Worm (Caenorhabditis elegans) whole organism, L1 larva: ENCODE results near the gene folt-1.
"Not testable (repeated sequence)": the region's sequence is repeated elsewhere in the genome, so short reads cannot be mapped to it uniquely, and the experiment has no call there.

Experiments used
- C04F5.9 ChIP-seq: sonication (generic microtip); optimal IDR thresholded peaks from 2 replicates; lab custom pipeline; 2016; ENCODE audit warnings: missing genetic modification characterization, missing compliant biosample characterization
- C16A3.4 ChIP-seq: fragments of 150-350 bp; optimal IDR thresholded peaks from 2 replicates; lab custom pipeline; 2014; ENCODE audit warnings: missing biosample characterization, missing genetic modification characterization
- C34B4.2 ChIP-seq: sonication (generic microtip); optimal IDR thresholded peaks from 2 replicates; lab custom pipeline; 2017; ENCODE audit warnings: mild to moderate bottlenecking, missing genetic modification characterization, missing compliant biosample characterization
- F16B12.6 ChIP-seq: fragments of 150-350 bp; optimal IDR thresholded peaks from 2 replicates; lab custom pipeline; 2014; ENCODE audit warnings: missing biosample characterization, missing genetic modification characterization
- aha-1 ChIP-seq: fragments of 150-350 bp; optimal IDR thresholded peaks from 2 replicates; lab custom pipeline; 2014; ENCODE audit warnings: missing biosample characterization, missing genetic modification characterization
- aly-2 ChIP-seq: fragments of 150-350 bp; optimal IDR thresholded peaks from 2 replicates; lab custom pipeline; 2014; ENCODE audit warnings: missing biosample characterization, missing genetic modification characterization
- ama-1 ChIP-seq: fragments of 150-350 bp; optimal IDR thresholded peaks from 2 replicates; lab custom pipeline; 2014
- ceh-8 ChIP-seq: fragments of 200-800 bp; sonication (Bioruptor generic); optimal IDR thresholded peaks from 2 replicates; lab custom pipeline; 2018; ENCODE audit warnings: mild to moderate bottlenecking, missing genetic modification characterization, moderate library complexity, missing compliant biosample characterization
- ceh-88 ChIP-seq: fragments of 200-800 bp; sonication (Bioruptor generic); IDR thresholded peaks from 2 replicates; pipeline ENCODE4 v1.3.6; 2022; ENCODE audit warnings: missing genetic modification characterization, missing compliant biosample characterization
- ceh-90 ChIP-seq: sonication (generic microtip); optimal IDR thresholded peaks from 2 replicates; lab custom pipeline; 2016; ENCODE audit warnings: missing genetic modification characterization, missing compliant biosample characterization
- ces-1 ChIP-seq: fragments of 150-350 bp; optimal IDR thresholded peaks from 2 replicates; lab custom pipeline; 2014; ENCODE audit warnings: missing biosample characterization, missing genetic modification reagents, missing genetic modification characterization
- egl-13 ChIP-seq: sonication (generic microtip); optimal IDR thresholded peaks from 2 replicates; lab custom pipeline; 2016; ENCODE audit warnings: missing genotype, missing genetic modification reagents, missing genetic modification characterization, missing compliant biosample characterization
- elt-2 ChIP-seq: sonication (generic microtip); optimal IDR thresholded peaks from 2 replicates; lab custom pipeline; 2016; ENCODE audit warnings: missing genetic modification characterization, mild to moderate bottlenecking, inconsistent platforms, missing compliant biosample characterization, missing genetic modification reagents
- elt-3 ChIP-seq, 6 experiments: fragments of 150-350 bp in 1 of 6; sonication (generic microtip); optimal IDR thresholded peaks; 2 replicates each; lab custom pipeline; 2017 to 2018; ENCODE audit warnings: missing biosample characterization in 6 of 6, missing genetic modification characterization in 6 of 6, inconsistent platforms in 1 of 6
- fkh-10 ChIP-seq: sonication (generic microtip); optimal IDR thresholded peaks from 2 replicates; lab custom pipeline; 2017; ENCODE audit warnings: missing biosample characterization, missing genetic modification reagents, missing genetic modification characterization
- fos-1 ChIP-seq: fragments of 150-350 bp; optimal IDR thresholded peaks from 2 replicates; lab custom pipeline; 2014; ENCODE audit warnings: missing biosample characterization, missing genetic modification characterization
- grh-1 ChIP-seq: fragments of 200-800 bp; sonication (Bioruptor generic); IDR thresholded peaks from 2 replicates; pipeline ENCODE4 v1.3.6; 2022; ENCODE audit warnings: missing genetic modification reagents, missing genetic modification characterization, missing compliant biosample characterization
- irx-1 ChIP-seq: sonication (generic microtip); optimal IDR thresholded peaks from 2 replicates; lab custom pipeline; 2016; ENCODE audit warnings: missing genetic modification characterization, missing compliant biosample characterization
- isw-1 ChIP-seq: fragments of 200-800 bp; sonication (Bioruptor generic); IDR thresholded peaks from 2 replicates; pipeline ENCODE4 v1.3.6; 2022; ENCODE audit warnings: missing genetic modification characterization, missing compliant biosample characterization
- lin-13 ChIP-seq: fragments of 150-350 bp; optimal IDR thresholded peaks from 2 replicates; lab custom pipeline; 2014; ENCODE audit warnings: missing biosample characterization, missing genetic modification reagents, missing genetic modification characterization
- lin-14 ChIP-seq: fragments of 200-800 bp; sonication (Bioruptor generic); optimal IDR thresholded peaks from 2 replicates; lab custom pipeline; 2018; ENCODE audit warnings: mild to moderate bottlenecking, missing genetic modification characterization, moderate library complexity, missing compliant biosample characterization
- lin-15B ChIP-seq: fragments of 150-350 bp; sonication (generic microtip); optimal IDR thresholded peaks from 3 replicates; lab custom pipeline; 2014; ENCODE audit warnings: missing biosample characterization, missing genetic modification characterization
- lin-35 ChIP-seq, 2 experiments: fragments of 150-350 bp; optimal IDR thresholded peaks; 2 replicates each; lab custom pipeline; 2014; ENCODE audit warnings: missing biosample characterization in 2 of 2, missing genetic modification characterization in 2 of 2, missing genetic modification reagents in 2 of 2
- lin-39 ChIP-seq: fragments of 150-350 bp; optimal IDR thresholded peaks from 2 replicates; lab custom pipeline; 2014; ENCODE audit warnings: missing biosample characterization, missing genetic modification reagents, missing genetic modification characterization
- lir-3 ChIP-seq: sonication (generic microtip); optimal IDR thresholded peaks from 2 replicates; lab custom pipeline; 2016; ENCODE audit warnings: mild to moderate bottlenecking, missing genetic modification characterization, moderate library complexity, missing compliant biosample characterization; ENCODE audit not compliant: poor library complexity
- lsy-2 ChIP-seq, 2 experiments: fragments of 150-350 bp; optimal IDR thresholded peaks; 2 replicates each; lab custom pipeline; 2014; ENCODE audit warnings: missing biosample characterization in 2 of 2, missing genetic modification characterization in 2 of 2
- nhr-20 ChIP-seq: sonication (generic microtip); optimal IDR thresholded peaks from 2 replicates; lab custom pipeline; 2016; ENCODE audit warnings: mild to moderate bottlenecking, missing genetic modification characterization, missing compliant biosample characterization
- nhr-47 ChIP-seq: sonication (generic microtip); optimal IDR thresholded peaks from 2 replicates; lab custom pipeline; 2016; ENCODE audit warnings: mild to moderate bottlenecking, missing genetic modification characterization, moderate library complexity, missing compliant biosample characterization
- nhr-71 ChIP-seq: sonication (generic microtip); optimal IDR thresholded peaks from 2 replicates; lab custom pipeline; 2016; ENCODE audit warnings: mild to moderate bottlenecking, missing genetic modification characterization, moderate library complexity, missing compliant biosample characterization
- nhr-77 ChIP-seq: fragments of 150-350 bp; optimal IDR thresholded peaks from 2 replicates; lab custom pipeline; 2014; ENCODE audit warnings: missing biosample characterization, missing genetic modification characterization
- nhr-85 ChIP-seq: sonication (generic microtip); peaks from one replicate; lab custom pipeline; 2016; ENCODE audit warnings: missing genetic modification characterization, inconsistent platforms, missing compliant biosample characterization
- nhr-90 ChIP-seq: sonication (generic microtip); optimal IDR thresholded peaks from 2 replicates; lab custom pipeline; 2016; ENCODE audit warnings: mild to moderate bottlenecking, missing genetic modification characterization, missing compliant biosample characterization; ENCODE audit not compliant: poor library complexity
- pax-3 ChIP-seq: fragments of 200-800 bp; sonication (Bioruptor generic); optimal IDR thresholded peaks from 2 replicates; lab custom pipeline; 2018; ENCODE audit warnings: mild to moderate bottlenecking, missing genetic modification characterization, moderate library complexity, missing compliant biosample characterization
- pqm-1 ChIP-seq: sonication (generic microtip); optimal IDR thresholded peaks from 3 replicates; lab custom pipeline; 2017; ENCODE audit warnings: missing biosample characterization, missing genetic modification characterization
- skn-1 ChIP-seq: fragments of 150-350 bp; optimal IDR thresholded peaks from 2 replicates; lab custom pipeline; 2014; ENCODE audit warnings: missing biosample characterization, missing genetic modification characterization
- snu-23 ChIP-seq: sonication (generic microtip); optimal IDR thresholded peaks from 2 replicates; lab custom pipeline; 2016; ENCODE audit warnings: missing genetic modification characterization, missing compliant biosample characterization
- sox-4 ChIP-seq: sonication (generic microtip); optimal IDR thresholded peaks from 2 replicates; lab custom pipeline; 2016; ENCODE audit warnings: missing genetic modification characterization, missing compliant biosample characterization
- sptf-1 ChIP-seq: fragments of 150-350 bp; optimal IDR thresholded peaks from 2 replicates; lab custom pipeline; 2014; ENCODE audit warnings: missing biosample characterization, missing genetic modification characterization
- swsn-7 ChIP-seq: sonication (generic microtip); optimal IDR thresholded peaks from 2 replicates; lab custom pipeline; 2016; ENCODE audit warnings: missing genetic modification characterization, missing compliant biosample characterization
- tbx-2 ChIP-seq: sonication (generic microtip); optimal IDR thresholded peaks from 2 replicates; lab custom pipeline; 2016; ENCODE audit warnings: missing genetic modification characterization, missing compliant biosample characterization
- tlp-1 ChIP-seq: fragments of 150-350 bp; optimal IDR thresholded peaks from 2 replicates; lab custom pipeline; 2014; ENCODE audit warnings: missing biosample characterization, missing genetic modification characterization
- unc-62 ChIP-seq: fragments of 150-350 bp; optimal IDR thresholded peaks from 2 replicates; lab custom pipeline; 2014; ENCODE audit warnings: missing biosample characterization, missing genetic modification reagents, missing genetic modification characterization
- unc-98 ChIP-seq: fragments of 200-800 bp; sonication (Bioruptor generic); IDR thresholded peaks from 2 replicates; pipeline ENCODE4 v1.3.6; 2022; ENCODE audit warnings: missing genetic modification characterization, missing compliant biosample characterization
- xbp-1 ChIP-seq: sonication (generic microtip); optimal IDR thresholded peaks from 2 replicates; lab custom pipeline; 2016; ENCODE audit warnings: missing genetic modification characterization, missing compliant biosample characterization
- zag-1 ChIP-seq: fragments of 150-350 bp; optimal IDR thresholded peaks from 2 replicates; lab custom pipeline; 2014; ENCODE audit warnings: missing biosample characterization, missing genetic modification characterization
- zip-4 ChIP-seq: fragments of 200-800 bp; sonication (Bioruptor generic); optimal IDR thresholded peaks from 2 replicates; lab custom pipeline; 2018; ENCODE audit warnings: mild to moderate bottlenecking, missing genetic modification characterization, moderate library complexity, missing compliant biosample characterization

The folt-1 gene

ce11 chrV:11098599-11098998, 42.7 kb upstream of the folt-1 start, which contains the start of gene cdkl-1:
Gene cdkl-1, plus strand, starts transcription at chrV:11098899.
- TF ChIP-seq snu-23 (GFP tag; lab: Kevin White, UChicago) = no peak
- TF ChIP-seq xbp-1 (tag; lab: Kevin White, UChicago) = no peak
- TF ChIP-seq lin-39 (tag; lab: Kevin White, UChicago) = no peak
- no peak for TF ChIP-seq aly-2
- TF ChIP-seq nhr-85 (tag; lab: Kevin White, UChicago) = no peak
- TF ChIP-seq zip-4 (GFP tag; lab: Kevin White, UChicago) = no peak
- TF ChIP-seq nhr-90 (tag; lab: Kevin White, UChicago) = no peak
- TF ChIP-seq nhr-20 (tag; lab: Kevin White, UChicago) = no peak
- TF ChIP-seq lin-13 = no peak
- no peak for TF ChIP-seq unc-62 (GFP tag; lab: Kevin White, UChicago)
- no peak for TF ChIP-seq C04F5.9 (tag; lab: Kevin White, UChicago)

- TF ChIP-seq pax-3 (tag; lab: Kevin White, UChicago) = no peak
- TF ChIP-seq aha-1 (tag; lab: Kevin White, UChicago) = no peak
- no peak for TF ChIP-seq pqm-1 (tag; lab: Kevin White, UChicago)
- no peak for TF ChIP-seq elt-2 (tag; lab: Kevin White, UChicago)
- TF ChIP-seq skn-1 (tag; lab: Kevin White, UChicago) = no peak
- no peak for TF ChIP-seq sox-4 (tag; lab: Kevin White, UChicago)
- TF ChIP-seq ceh-8 = no peak
Measured at ce11 chrV:11104408-11104807, 36.9 kb upstream of the folt-1 start.

DNA sequence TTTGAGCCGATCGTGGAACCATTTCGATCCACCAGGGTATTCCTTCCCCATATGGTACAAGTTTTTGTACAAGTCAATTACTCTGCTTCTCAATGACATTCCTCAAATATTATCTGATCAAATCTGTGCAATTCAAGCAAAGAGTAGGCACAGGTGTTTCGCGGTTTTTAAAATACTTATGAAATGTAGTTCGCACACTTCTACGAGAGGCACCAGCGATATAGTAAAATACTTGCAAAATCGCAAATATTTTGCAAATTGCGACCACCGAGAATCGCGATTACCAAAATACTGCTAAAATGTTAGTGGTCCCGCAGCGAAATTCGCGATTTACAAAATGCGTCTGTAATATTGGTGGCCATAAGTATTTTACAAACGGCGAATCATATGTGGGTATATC, 31.6 kb upstream of the folt-1 start, which contains the start of gene Y42A5A.5:
Gene Y42A5A.5 (minus strand): TSS at position 101 of the 400 bp plus-strand sequence.
- TF ChIP-seq ama-1; snu-23 (GFP tag; lab: Kevin White, UChicago); nhr-77 (tag; lab: Kevin White, UChicago): not testable (repeated sequence)

- TF ChIP-seq elt-3 (tag; optimal IDR thresholded peaks at IDR 0.05; lab: Kevin White, UChicago) (peak in 1 of 6 experiments; percentile 54), fos-1 (tag; lab: Kevin White, UChicago) (no peak), lin-14 (peak; percentile 59), swsn-7 (peak; percentile 66), nhr-71 (tag; lab: Kevin White, UChicago) (peak; percentile 70), isw-1 (GFP tag; lab: Robert Waterston, UW) (peak; percentile 40), lin-15B (tag; lab: Kevin White, UChicago) (no peak), lin-39 (tag; lab: Kevin White, UChicago) (peak; percentile 62), zag-1 (no peak), unc-98 (GFP tag; lab: Robert Waterston, UW) (no peak), C34B4.2 (tag; lab: Kevin White, UChicago) (no peak), lin-35 (GFP tag; optimal IDR thresholded peaks at IDR 0.05; lab: Kevin White, UChicago) (peak; percentile 40 to 72), tbx-2 (tag; lab: Kevin White, UChicago) (peak; percentile 49), sptf-1 (no peak), aly-2 (no peak), nhr-47 (tag; lab: Kevin White, UChicago) (peak; percentile 62), F16B12.6 (no peak), lsy-2 (tag; optimal IDR thresholded peaks at IDR 0.05; lab: Kevin White, UChicago) (peak; percentile 58 to 60), zip-4 (GFP tag; lab: Kevin White, UChicago) (peak; percentile 29), skn-1 (tag; lab: Kevin White, UChicago) (peak; percentile 87), ceh-90 (tag; lab: Kevin White, UChicago) (no peak), grh-1 (GFP tag; lab: Robert Waterston, UW) (peak; percentile 51; the same call in 1 of the 2 replicates), C16A3.4 (tag; lab: Kevin White, UChicago) (peak; percentile 67), C04F5.9 (tag; lab: Kevin White, UChicago) (no peak), ama-1 (no peak), nhr-77 (tag; lab: Kevin White, UChicago) (no peak), aha-1 (tag; lab: Kevin White, UChicago) (no peak), lir-3 (tag; lab: Kevin White, UChicago) (peak; percentile 15), fkh-10 (GFP tag; lab: Kevin White, UChicago) (no peak), tlp-1 (tag; lab: Kevin White, UChicago) (no peak), irx-1 (peak; percentile 44), egl-13 (tag; lab: Kevin White, UChicago) (peak; percentile 53), ces-1 (no peak), ceh-88 (GFP tag; lab: Robert Waterston, UW) (no peak)
Measured at ce11 chrV:11113041-11113574, 28.2 kb upstream of the folt-1 start, which contains the start of gene erfa-3. Gene erfa-3, minus strand, starts transcription at chrV:11113091.
